Fruit fly (Drosophila melanogaster) whole organism, embryonic: ENCODE results near the gene CG6136.
A peak's percentile ranks its signal among the peaks of the same experiment; 100 is the strongest.

Experiments
- Atf6 ChIP-seq: fragments of 200-800 bp; sonication (Bioruptor generic); IDR thresholded peaks from 2 replicates; pipeline ENCODE4 v1.3.6; 2022; ENCODE audit warnings: missing biosample characterization, missing genetic modification characterization
- BEAF-32 ChIP-seq: fragments of 200-800 bp; sonication (Bioruptor generic); optimal IDR thresholded peaks from 3 replicates; lab custom pipeline; 2017; ENCODE audit warnings: missing biosample characterization, missing genetic modification characterization, mild to moderate bottlenecking, moderate library complexity, missing genetic modification reagents
- Bteb2 ChIP-seq: fragments of 200-800 bp; sonication (Bioruptor generic); optimal IDR thresholded peaks from 2 replicates; lab custom pipeline; 2016; ENCODE audit warnings: missing biosample characterization, missing genetic modification characterization
- CG11085 ChIP-seq: fragments of 200-800 bp; sonication (Bioruptor generic); IDR thresholded peaks from 2 replicates; pipeline ENCODE4 v1.3.6; 2022; ENCODE audit warnings: missing biosample characterization, missing genetic modification characterization
- CG12659 ChIP-seq: fragments of 200-800 bp; sonication (Bioruptor generic); optimal IDR thresholded peaks from 3 replicates; lab custom pipeline; 2017; ENCODE audit warnings: mild to moderate bottlenecking, missing biosample characterization, missing genetic modification reagents, missing genetic modification characterization
- CG13287 ChIP-seq: fragments of 200-800 bp; sonication (Bioruptor generic); IDR thresholded peaks from 2 replicates; pipeline ENCODE4 v1.3.6; 2022; ENCODE audit warnings: missing biosample characterization, missing genetic modification characterization; ENCODE audit not compliant: partially characterized antibody
- CG16815 ChIP-seq: fragments of 200-800 bp; sonication (Bioruptor generic); optimal IDR thresholded peaks from 3 replicates; lab custom pipeline; 2017; ENCODE audit warnings: missing biosample characterization, mild to moderate bottlenecking, missing genetic modification characterization
- CG17568 ChIP-seq: fragments of 200-800 bp; sonication (Bioruptor generic); optimal IDR thresholded peaks from 2 replicates; lab custom pipeline; 2018; ENCODE audit warnings: missing biosample characterization, mild to moderate bottlenecking, missing genetic modification characterization, moderate library complexity
- CG17829 ChIP-seq: fragments of 200-800 bp; optimal IDR thresholded peaks from 2 replicates; lab custom pipeline; 2019; ENCODE audit warnings: missing biosample characterization, mild to moderate bottlenecking, missing genetic modification characterization, moderate library complexity
- CG3163 ChIP-seq: fragments of 200-800 bp; sonication (Bioruptor generic); optimal IDR thresholded peaks from 3 replicates; lab custom pipeline; 2016; ENCODE audit warnings: missing biosample characterization, missing genetic modification characterization
- CG3995 ChIP-seq: fragments of 200-800 bp; sonication (Bioruptor generic); optimal IDR thresholded peaks from 3 replicates; lab custom pipeline; 2016; ENCODE audit warnings: missing biosample characterization, missing genetic modification characterization
- CG42726 ChIP-seq: fragments of 200-800 bp; sonication (Bioruptor generic); IDR thresholded peaks from 2 replicates; pipeline ENCODE4 v1.3.6; 2022; ENCODE audit warnings: missing biosample characterization, missing genetic modification characterization; ENCODE audit not compliant: partially characterized antibody
- CG43689 ChIP-seq: fragments of 200-800 bp; sonication (Bioruptor generic); IDR thresholded peaks from 2 replicates; pipeline ENCODE4 v1.3.6; 2022; ENCODE audit warnings: missing biosample characterization, missing genetic modification characterization
- CG4617 ChIP-seq: fragments of 200-800 bp; sonication (Bioruptor generic); optimal IDR thresholded peaks from 3 replicates; lab custom pipeline; 2016; ENCODE audit warnings: missing biosample characterization, missing genetic modification characterization, borderline replicate concordance
- CG4820 ChIP-seq: fragments of 200-800 bp; sonication (Bioruptor generic); optimal IDR thresholded peaks from 3 replicates; lab custom pipeline; 2016; ENCODE audit warnings: missing biosample characterization, missing genetic modification characterization
- CG6689 ChIP-seq: fragments of 200-800 bp; sonication (Bioruptor generic); IDR thresholded peaks from 2 replicates; pipeline ENCODE4 v1.3.6; 2022; ENCODE audit warnings: missing biosample characterization, missing genetic modification characterization
- CG7928 ChIP-seq: fragments of 200-800 bp; sonication (Bioruptor generic); optimal IDR thresholded peaks from 2 replicates; lab custom pipeline; 2017; ENCODE audit warnings: missing biosample characterization, mild to moderate bottlenecking, missing genetic modification characterization
- CG8924 ChIP-seq: fragments of 200-800 bp; optimal IDR thresholded peaks from 3 replicates; lab custom pipeline; 2019; ENCODE audit warnings: missing biosample characterization, mild to moderate bottlenecking, missing genetic modification characterization, moderate library complexity
- CG9215 ChIP-seq: fragments of 200-800 bp; sonication (Bioruptor generic); IDR thresholded peaks from 2 replicates; pipeline ENCODE4 v1.3.6; 2022; ENCODE audit warnings: missing biosample characterization, missing genetic modification characterization
- Chrac-16 ChIP-seq: fragments of 200-800 bp; sonication (Bioruptor generic); optimal IDR thresholded peaks from 3 replicates; lab custom pipeline; 2016; ENCODE audit warnings: missing biosample characterization, missing genetic modification characterization
- D19A ChIP-seq: fragments of 200-800 bp; optimal IDR thresholded peaks from 3 replicates; lab custom pipeline; 2019; ENCODE audit warnings: missing biosample characterization, mild to moderate bottlenecking, missing genetic modification characterization, moderate library complexity
- Drgx ChIP-seq: fragments of 200-800 bp; sonication (Bioruptor generic); IDR thresholded peaks from 2 replicates; pipeline ENCODE4 v1.3.6; 2022; ENCODE audit warnings: missing biosample characterization, missing genetic modification characterization
- H15 ChIP-seq: fragments of 200-800 bp; sonication (Bioruptor generic); IDR thresholded peaks from 3 replicates; pipeline ENCODE4 v1.3.6; 2022; ENCODE audit warnings: missing biosample characterization, missing genetic modification characterization
- Kr ChIP-seq: fragments of 200-800 bp; sonication (Bioruptor generic); optimal IDR thresholded peaks from 2 replicates; lab custom pipeline; 2017; ENCODE audit warnings: missing biosample characterization, mild to moderate bottlenecking, missing genetic modification characterization
- Lim3 ChIP-seq: fragments of 200-800 bp; sonication (Bioruptor generic); IDR thresholded peaks from 2 replicates; pipeline ENCODE4 v1.3.6; 2022; ENCODE audit warnings: missing biosample characterization, missing genetic modification characterization
- MBD-R2 ChIP-seq: fragments of 200-800 bp; sonication (Bioruptor generic); IDR thresholded peaks from 2 replicates; pipeline ENCODE4 v1.3.6; 2022; ENCODE audit warnings: missing biosample characterization, missing genetic modification characterization
- Oli ChIP-seq: fragments of 200-800 bp; sonication (Bioruptor generic); optimal IDR thresholded peaks from 2 replicates; lab custom pipeline; 2018; ENCODE audit warnings: missing biosample characterization, mild to moderate bottlenecking, missing genetic modification characterization, moderate library complexity
- Ravus ChIP-seq: fragments of 200-800 bp; sonication (Bioruptor generic); IDR thresholded peaks from 2 replicates; pipeline ENCODE4 v1.3.6; 2022; ENCODE audit warnings: missing biosample characterization, missing genetic modification characterization
- Rx ChIP-seq: fragments of 200-800 bp; sonication (Bioruptor generic); IDR thresholded peaks from 2 replicates; pipeline ENCODE4 v1.3.6; 2022; ENCODE audit warnings: missing biosample characterization, missing genetic modification characterization
- abd-A ChIP-seq: fragments of 200-800 bp; sonication (Bioruptor generic); optimal IDR thresholded peaks from 3 replicates; lab custom pipeline; 2019; ENCODE audit warnings: missing biosample characterization, mild to moderate bottlenecking, missing genetic modification characterization, moderate library complexity
- ase ChIP-seq: fragments of 200-800 bp; sonication (Bioruptor generic); IDR thresholded peaks from 3 replicates; pipeline ENCODE4 v1.3.6; 2022; ENCODE audit warnings: missing biosample characterization, missing genetic modification characterization
- az2 ChIP-seq: fragments of 200-800 bp; sonication (Bioruptor generic); optimal IDR thresholded peaks from 3 replicates; lab custom pipeline; 2016; ENCODE audit warnings: missing biosample characterization, missing genetic modification characterization
- bcd ChIP-seq: fragments of 200-800 bp; sonication (Bioruptor generic); optimal IDR thresholded peaks from 2 replicates; lab custom pipeline; 2017; ENCODE audit warnings: missing biosample characterization, mild to moderate bottlenecking, missing genetic modification characterization
- btn ChIP-seq: fragments of 200-800 bp; sonication (Bioruptor generic); optimal IDR thresholded peaks from 2 replicates; lab custom pipeline; 2016; ENCODE audit warnings: missing biosample characterization, missing genetic modification characterization
- chif ChIP-seq, 2 experiments: fragments of 200-800 bp; sonication (Bioruptor generic); optimal IDR thresholded peaks; 3 replicates each; lab custom pipeline; 2016; ENCODE audit warnings: missing biosample characterization in 2 of 2, missing genetic modification characterization in 2 of 2
- dati ChIP-seq: fragments of 200-800 bp; sonication (Bioruptor generic); IDR thresholded peaks from 2 replicates; pipeline ENCODE4 v1.3.6; 2022; ENCODE audit warnings: missing biosample characterization, missing genetic modification characterization
- dm ChIP-seq: fragments of 200-800 bp; sonication (Bioruptor generic); optimal IDR thresholded peaks from 3 replicates; lab custom pipeline; 2016; ENCODE audit warnings: missing biosample characterization, missing genetic modification characterization
- fd3F ChIP-seq: fragments of 200-800 bp; sonication (Bioruptor generic); optimal IDR thresholded peaks from 2 replicates; lab custom pipeline; 2018; ENCODE audit warnings: missing biosample characterization, mild to moderate bottlenecking, missing genetic modification characterization, moderate library complexity
- hb ChIP-seq: fragments of 200-800 bp; sonication (Bioruptor generic); IDR thresholded peaks from 3 replicates; pipeline ENCODE4 v1.3.6; 2022; ENCODE audit warnings: missing biosample characterization, missing genetic modification characterization; ENCODE audit not compliant: partially characterized antibody
- jigr1 ChIP-seq: fragments of 200-800 bp; sonication (Bioruptor generic); IDR thresholded peaks from 3 replicates; pipeline ENCODE4 v1.3.6; 2022; ENCODE audit warnings: missing biosample characterization, missing genetic modification characterization
- jing ChIP-seq: fragments of 200-800 bp; sonication (Bioruptor generic); optimal IDR thresholded peaks from 2 replicates; lab custom pipeline; 2018; ENCODE audit warnings: missing biosample characterization, mild to moderate bottlenecking, missing genetic modification characterization
- lab ChIP-seq: fragments of 200-800 bp; sonication (Bioruptor generic); optimal IDR thresholded peaks from 3 replicates; lab custom pipeline; 2017; ENCODE audit warnings: missing biosample characterization, missing genetic modification characterization, mild to moderate bottlenecking, moderate library complexity, missing genetic modification reagents
- pb ChIP-seq: fragments of 200-800 bp; sonication (Bioruptor generic); optimal IDR thresholded peaks from 3 replicates; lab custom pipeline; 2016; ENCODE audit warnings: missing biosample characterization, missing genetic modification characterization
- pho ChIP-seq: fragments of 200-800 bp; sonication (Bioruptor generic); optimal IDR thresholded peaks from 2 replicates; lab custom pipeline; 2016; ENCODE audit warnings: missing biosample characterization, missing genetic modification characterization
- pita ChIP-seq: fragments of 200-800 bp; sonication (Bioruptor generic); optimal IDR thresholded peaks from 2 replicates; lab custom pipeline; 2017; ENCODE audit warnings: missing biosample characterization, mild to moderate bottlenecking, missing genetic modification characterization
- shn ChIP-seq: fragments of 200-800 bp; sonication (Bioruptor generic); optimal IDR thresholded peaks from 3 replicates; lab custom pipeline; 2016; ENCODE audit warnings: missing biosample characterization, missing genetic modification characterization
- unc-4 ChIP-seq: fragments of 200-800 bp; sonication (Bioruptor generic); IDR thresholded peaks from 2 replicates; pipeline ENCODE4 v1.3.6; 2022; ENCODE audit warnings: missing biosample characterization, missing genetic modification characterization; ENCODE audit not compliant: partially characterized antibody
- vfl ChIP-seq: fragments of 200-800 bp; sonication (Bioruptor generic); optimal IDR thresholded peaks from 2 replicates; lab custom pipeline; 2016; ENCODE audit warnings: missing biosample characterization, missing genetic modification characterization
- wdn ChIP-seq: fragments of 200-800 bp; sonication (Bioruptor generic); IDR thresholded peaks from 2 replicates; pipeline ENCODE4 v1.3.6; 2022; ENCODE audit warnings: missing biosample characterization, missing genetic modification characterization

CG6136 gene

dm6 chr3R:15356645-15357431, 15.2 kb downstream of the CG6136 start, which contains the start of the genes Atg4b and Hibch (continued):
- TF ChIP-seq bcd (GFP tag; lab: Kevin White, UChicago): peak; percentile 86
- TF ChIP-seq CG3163 (GFP tag; lab: Kevin White, UChicago): no peak
- peak; percentile 16 for TF ChIP-seq Bteb2 (GFP tag; lab: Kevin White, UChicago)
- TF ChIP-seq btn: no peak
- TF ChIP-seq CG17568 (GFP tag; lab: Kevin White, UChicago): no peak
- peak; percentile 79 for TF ChIP-seq Chrac-16 (GFP tag; lab: Kevin White, UChicago)
- peak; percentile 94 for TF ChIP-seq CG12659 (GFP tag; lab: Kevin White, UChicago)
- no peak; the same call in 1 of the 2 replicates for TF ChIP-seq dati (GFP tag; lab: Robert Waterston, UW)
- peak; percentile 55 for TF ChIP-seq CG7928
- no peak for TF ChIP-seq dm (GFP tag; lab: Kevin White, UChicago)
- peak; percentile 43 for TF ChIP-seq vfl (GFP tag; lab: Kevin White, UChicago)
- no peak for TF ChIP-seq hb (GFP tag; lab: Robert Waterston, UW)
- TF ChIP-seq wdn (GFP tag; lab: Robert Waterston, UW): peak; percentile 79
- TF ChIP-seq CG11085: peak; percentile 82
- TF ChIP-seq CG4617: peak; percentile 82
- TF ChIP-seq CG16815 (GFP tag; lab: Kevin White, UChicago): peak; percentile 78
- peak; percentile 45; the same call in 1 of the 3 replicates for TF ChIP-seq jigr1 (GFP tag; lab: Robert Waterston, UW)
- no peak for TF ChIP-seq Kr (GFP tag; lab: Kevin White, UChicago)
- TF ChIP-seq shn (GFP tag; lab: Kevin White, UChicago): no peak
- TF ChIP-seq CG3995: peak; percentile 57
- no peak for TF ChIP-seq pb (GFP tag; lab: Kevin White, UChicago)
- TF ChIP-seq CG8924: peak; percentile 91
- TF ChIP-seq CG17829 (tag; lab: Kevin White, UChicago): peak; percentile 91
- peak; percentile 83; the same call in 1 of the 2 replicates for TF ChIP-seq Atf6
- TF ChIP-seq BEAF-32 (GFP tag; lab: Kevin White, UChicago): peak; percentile 41
- TF ChIP-seq CG43689 (GFP tag; lab: Robert Waterston, UW): peak; percentile 59; the same call in 1 of the 2 replicates
- TF ChIP-seq Lim3 (GFP tag; lab: Robert Waterston, UW): 0 out of 2 replicates have a peak, but pooled peaks have one; percentile 25
- TF ChIP-seq unc-4: no peak
- TF ChIP-seq pita (GFP tag; lab: Kevin White, UChicago): no peak
- peak; percentile 46 for TF ChIP-seq pho
- TF ChIP-seq CG4820 (GFP tag; lab: Kevin White, UChicago): peak; percentile 76
- TF ChIP-seq jing (GFP tag; lab: Kevin White, UChicago): no peak
- no peak for TF ChIP-seq chif (GFP tag; optimal IDR thresholded peaks at IDR 0.05; lab: Kevin White, UChicago)
- TF ChIP-seq CG13287 (GFP tag; lab: Robert Waterston, UW): peak; percentile 14; the same call in 1 of the 2 replicates
- peak; percentile 94 for TF ChIP-seq CG6689 (GFP tag; lab: Robert Waterston, UW)
- TF ChIP-seq az2 (GFP tag; lab: Kevin White, UChicago): peak; percentile 82
- TF ChIP-seq MBD-R2 (GFP tag; lab: Robert Waterston, UW): peak; percentile 87
- TF ChIP-seq Ravus (GFP tag; lab: Robert Waterston, UW): 0 out of 2 replicates have a peak, but pooled peaks have one; percentile 13
- peak; percentile 79 for TF ChIP-seq fd3F (GFP tag; lab: Kevin White, UChicago)
- TF ChIP-seq abd-A (tag; lab: Kevin White, UChicago): no peak
- peak; percentile 86 for TF ChIP-seq CG9215 (GFP tag; lab: Robert Waterston, UW)
- peak; percentile 73; the same call in 2 of the 3 replicates for TF ChIP-seq H15 (GFP tag; lab: Robert Waterston, UW)
- peak; percentile 83 for TF ChIP-seq Oli (tag; lab: Kevin White, UChicago)
- peak; percentile 66; the same call in 2 of the 3 replicates for TF ChIP-seq ase (GFP tag; lab: Robert Waterston, UW)
- TF ChIP-seq Drgx (GFP tag; lab: Robert Waterston, UW): peak; percentile 72
- peak; percentile 64 for TF ChIP-seq CG42726 (GFP tag; lab: Robert Waterston, UW)
- TF ChIP-seq Rx (GFP tag; lab: Robert Waterston, UW): peak; percentile 71; the same call in 1 of the 2 replicates
- no peak for TF ChIP-seq lab (GFP tag; lab: Kevin White, UChicago)
- TF ChIP-seq D19A (tag; lab: Kevin White, UChicago): no peak
